Worm (Caenorhabditis elegans): ENCODE results near the gene fbxa-84.

Gene fbxa-84

ce11 chrV:15190903-15191302 lies 8.7 kb downstream of the fbxa-84 start, which contains the start of gene Y75B12B.11 (continued):
- TF ChIP-seq mdl-1 (tag; optimal IDR thresholded peaks at IDR 0.05) (peak in 1 of 2 experiments; percentile 51), nhr-12 (tag; optimal IDR thresholded peaks at IDR 0.05) (no peak), unc-62 (GFP tag; optimal IDR thresholded peaks at IDR 0.05) (no peak), vab-15 (tag; optimal IDR thresholded peaks at IDR 0.05) (peak; percentile 20), lsy-2 (tag; optimal IDR thresholded peaks at IDR 0.05) (peak; percentile 57 to 67), nhr-76 (tag; optimal IDR thresholded peaks at IDR 0.05) (no peak), ceh-90 (tag; optimal IDR thresholded peaks at IDR 0.05) (no peak), nhr-71 (tag; optimal IDR thresholded peaks at IDR 0.05) (peak; percentile 87), elt-3 (tag; optimal IDR thresholded peaks at IDR 0.05) (peak in 2 of 6 experiments; percentile 46 to 48), ets-5 (GFP tag; IDR thresholded peaks at IDR 0.05) (no peak), ceh-88 (GFP tag; IDR thresholded peaks at IDR 0.05) (no peak), sptf-1 (tag; optimal IDR thresholded peaks at IDR 0.05) (no peak), fkh-4 (tag; optimal IDR thresholded peaks at IDR 0.05; ENCODE audit: borderline replicate concordance) (peak; percentile 9), nhr-19 (GFP tag; conservative IDR thresholded peaks at IDR 0.05) (peak; percentile 71), aha-1 (tag; optimal IDR thresholded peaks at IDR 0.05) (no peak), pax-3 (tag; optimal IDR thresholded peaks at IDR 0.05) (peak; percentile 86), nhr-47 (tag; optimal IDR thresholded peaks at IDR 0.05) (peak; percentile 83), nhr-84 (tag; optimal IDR thresholded peaks at IDR 0.05) (no peak), ztf-4 (tag; optimal IDR thresholded peaks at IDR 0.05) (peak; percentile 78), nhr-237 (tag; optimal IDR thresholded peaks at IDR 0.05) (no peak), isw-1 (GFP tag; IDR thresholded peaks at IDR 0.05) (no peak), sup-37 (GFP tag; optimal IDR thresholded peaks at IDR 0.05) (no peak), lin-14 (GFP tag; optimal IDR thresholded peaks at IDR 0.05) (peak; percentile 63), nhr-20 (tag; optimal IDR thresholded peaks at IDR 0.05) (peak; percentile 79), ces-1 (GFP tag; optimal IDR thresholded peaks at IDR 0.05) (no peak), Y116A8C.19 (tag; optimal IDR thresholded peaks at IDR 0.05; ENCODE audit: borderline replicate concordance) (no peak), pag-3 (tag; optimal IDR thresholded peaks at IDR 0.05; ENCODE audit: borderline replicate concordance, insufficient read depth) (no peak), alr-1 (tag; optimal IDR thresholded peaks at IDR 0.05; ENCODE audit: borderline replicate concordance) (no peak), ceh-63 (GFP tag; optimal IDR thresholded peaks at IDR 0.05) (no peak), mef-2 (tag; optimal IDR thresholded peaks at IDR 0.05) (peak; percentile 39), lir-3 (tag; optimal IDR thresholded peaks at IDR 0.05; ENCODE audit: poor library complexity) (peak; percentile 51), irx-1 (tag; optimal IDR thresholded peaks at IDR 0.05) (peak; percentile 28), snu-23 (GFP tag; optimal IDR thresholded peaks at IDR 0.05) (peak; percentile 78), blmp-1 (tag; optimal IDR thresholded peaks at IDR 0.05) (no peak), tbx-2 (tag; optimal IDR thresholded peaks at IDR 0.05) (peak; percentile 66), dsc-1 (tag; optimal IDR thresholded peaks at IDR 0.05) (peak; percentile 66), hlh-17 (GFP tag; optimal IDR thresholded peaks at IDR 0.05; ENCODE audit: borderline replicate concordance) (no peak)

ce11 chrV:15191971-15192370 lies 9.7 kb downstream of the fbxa-84 start:
- no peak for TF ChIP-seq sptf-1 (tag; optimal IDR thresholded peaks at IDR 0.05)
- no peak for TF ChIP-seq lin-15B (tag; optimal IDR thresholded peaks at IDR 0.05)
- TF ChIP-seq nhr-90 (tag; optimal IDR thresholded peaks at IDR 0.05; ENCODE audit: poor library complexity), result no peak
- no peak for TF ChIP-seq pag-3 (tag; optimal IDR thresholded peaks at IDR 0.05; ENCODE audit: borderline replicate concordance, insufficient read depth)
- no peak for TF ChIP-seq mef-2 (tag; optimal IDR thresholded peaks at IDR 0.05)
- TF ChIP-seq jun-1 (tag; optimal IDR thresholded peaks at IDR 0.05), result no peak
- no peak for TF ChIP-seq nhr-19 (GFP tag; conservative IDR thresholded peaks at IDR 0.05)
- no peak for TF ChIP-seq F16B12.6 (tag; optimal IDR thresholded peaks at IDR 0.05)

Data from whole organism, L1 larva.